Worm (Caenorhabditis elegans): ENCODE results near the gene idpp-4.
A peak's percentile ranks its signal among the peaks of the same experiment; 100 is the strongest.

DNA sequence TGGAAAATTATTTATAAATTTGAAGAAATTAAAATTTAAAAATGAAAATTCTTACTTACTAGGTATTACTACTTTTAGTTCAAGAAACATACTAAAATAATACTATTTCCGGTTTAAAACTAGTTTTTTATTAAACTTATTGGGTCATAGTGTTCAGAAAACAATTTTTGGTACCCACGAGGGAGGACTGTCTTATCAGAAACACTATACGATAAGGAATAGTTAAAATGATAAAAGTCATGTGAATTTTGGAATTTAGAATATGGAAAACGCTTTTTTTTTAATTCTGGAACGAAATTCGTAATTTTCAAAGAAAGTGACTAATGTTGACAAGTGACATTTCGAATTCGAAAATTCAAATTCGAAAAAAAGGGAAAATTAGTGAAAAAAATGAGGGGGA is 39.6 kb upstream of the idpp-4 start:
- TF ChIP-seq dsc-1 (tag; optimal IDR thresholded peaks at IDR 0.05) (no peak), dpl-1 (GFP tag; optimal IDR thresholded peaks at IDR 0.05) (no peak), elt-2 (tag; optimal IDR thresholded peaks at IDR 0.05) (peak; percentile 72), nhr-77 (tag; optimal IDR thresholded peaks at IDR 0.05) (no peak), ztf-4 (tag; optimal IDR thresholded peaks at IDR 0.05) (no peak), snu-23 (GFP tag; optimal IDR thresholded peaks at IDR 0.05) (no peak), jun-1 (tag; optimal IDR thresholded peaks at IDR 0.05) (no peak), hlh-17 (GFP tag; optimal IDR thresholded peaks at IDR 0.05; ENCODE audit: borderline replicate concordance) (no peak), ztf-11 (tag; optimal IDR thresholded peaks at IDR 0.05) (no peak), unc-62 (GFP tag; optimal IDR thresholded peaks at IDR 0.05) (no peak), mdl-1 (tag; optimal IDR thresholded peaks at IDR 0.05) (no peak), lin-39 (tag; optimal IDR thresholded peaks at IDR 0.05) (no peak)

All from whole organism, L1 larva.